Fruit fly (Drosophila melanogaster) whole organism, adult: ENCODE measurements around the gene CG34250.

Source experiments
- CG11617 ChIP-seq: fragments of 200-800 bp; sonication (Bioruptor generic); optimal IDR thresholded peaks from 2 replicates; lab custom pipeline; 2017; ENCODE audit warnings: mild to moderate bottlenecking, missing biosample characterization, missing genetic modification reagents, missing genetic modification characterization
- CG12768 ChIP-seq: fragments of 200-800 bp; sonication (Bioruptor generic); optimal IDR thresholded peaks from 2 replicates; lab custom pipeline; 2017; ENCODE audit warnings: missing biosample characterization, missing genetic modification characterization, mild to moderate bottlenecking, moderate library complexity, missing genetic modification reagents
- CG14711 ChIP-seq: fragments of 200-800 bp; sonication (Bioruptor generic); optimal IDR thresholded peaks from 2 replicates; lab custom pipeline; 2018; ENCODE audit warnings: missing biosample characterization, mild to moderate bottlenecking, missing genetic modification characterization, moderate library complexity
- CG33017 ChIP-seq: fragments of 200-800 bp; sonication (Bioruptor generic); optimal IDR thresholded peaks from 2 replicates; lab custom pipeline; 2018; ENCODE audit warnings: missing biosample characterization, mild to moderate bottlenecking, missing genetic modification characterization, moderate library complexity
- CG5204 ChIP-seq: fragments of 200-800 bp; sonication (Bioruptor generic); optimal IDR thresholded peaks from 2 replicates; lab custom pipeline; 2016; ENCODE audit warnings: missing biosample characterization, missing genetic modification characterization
- CG7045 ChIP-seq: fragments of 200-800 bp; sonication (Bioruptor generic); optimal IDR thresholded peaks from 2 replicates; lab custom pipeline; 2017; ENCODE audit warnings: missing biosample characterization, mild to moderate bottlenecking, missing genetic modification characterization
- CG7101 ChIP-seq: fragments of 200-800 bp; sonication (Bioruptor generic); optimal IDR thresholded peaks from 2 replicates; lab custom pipeline; 2018; ENCODE audit warnings: missing biosample characterization, mild to moderate bottlenecking, missing genetic modification characterization, moderate library complexity
- Clk ChIP-seq: fragments of 200-800 bp; sonication (Bioruptor generic); optimal IDR thresholded peaks from 2 replicates; lab custom pipeline; 2017; ENCODE audit warnings: missing biosample characterization, missing genetic modification characterization
- bab1 ChIP-seq: fragments of 200-800 bp; sonication (Bioruptor generic); optimal IDR thresholded peaks from 3 replicates; lab custom pipeline; 2019; ENCODE audit warnings: missing biosample characterization, mild to moderate bottlenecking, missing genetic modification characterization, moderate library complexity
- kay ChIP-seq: fragments of 200-800 bp; sonication (Bioruptor generic); peaks from one replicate; lab custom pipeline; 2016; ENCODE audit warnings: missing biosample characterization, missing genetic modification characterization, borderline replicate concordance
- pad ChIP-seq: fragments of 200-800 bp; sonication (Bioruptor generic); optimal IDR thresholded peaks from 3 replicates; lab custom pipeline; 2017; ENCODE audit warnings: missing biosample characterization, missing genetic modification characterization, mild to moderate bottlenecking, moderate library complexity, missing genetic modification reagents
- tj ChIP-seq: fragments of 200-800 bp; sonication (Bioruptor generic); optimal IDR thresholded peaks from 3 replicates; lab custom pipeline; 2017; ENCODE audit warnings: missing biosample characterization, mild to moderate bottlenecking, missing genetic modification characterization, moderate library complexity
- toe ChIP-seq: fragments of 200-800 bp; sonication (Bioruptor generic); optimal IDR thresholded peaks from 2 replicates; lab custom pipeline; 2016; ENCODE audit warnings: missing biosample characterization, missing genetic modification characterization

DNA sequence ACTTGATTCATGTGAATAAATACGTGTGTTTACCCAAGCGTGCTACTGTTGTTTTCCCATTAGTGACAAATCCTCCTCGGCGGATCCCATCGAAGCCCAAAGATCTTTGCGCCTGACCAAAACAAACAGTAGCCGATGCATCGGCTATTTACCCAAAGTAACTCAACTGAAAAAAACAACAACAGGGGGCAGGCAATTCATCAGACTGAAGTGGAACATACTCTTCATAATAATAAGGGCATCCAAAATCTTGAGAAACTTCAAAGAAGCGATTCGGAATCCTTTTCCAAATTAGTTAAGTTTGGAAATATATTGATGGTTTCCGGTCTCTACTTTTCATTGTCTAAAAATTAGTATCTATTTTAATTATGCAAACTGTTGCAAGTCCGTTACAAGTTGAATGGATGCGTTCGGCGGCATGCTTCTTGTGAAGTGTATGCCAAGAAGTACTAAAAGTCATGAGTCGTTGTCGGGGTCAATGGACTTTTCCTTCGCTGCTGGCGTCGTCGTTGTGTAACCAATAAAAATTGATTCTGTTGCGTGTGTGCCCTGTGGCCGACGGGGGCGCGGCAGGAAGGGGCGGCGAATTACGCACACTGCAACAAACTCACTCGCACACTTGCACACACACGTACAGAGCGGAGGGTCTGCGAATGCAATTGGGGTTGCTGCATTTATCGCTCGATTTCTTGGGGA lies 19.4 kb downstream of the CG34250 start:
- no peak for TF ChIP-seq Clk (GFP tag; lab: Kevin White, UChicago)
- no peak for TF ChIP-seq toe (GFP tag; lab: Kevin White, UChicago)
- TF ChIP-seq tj (GFP tag; lab: Kevin White, UChicago) = no peak
- no peak for TF ChIP-seq CG33017 (tag; lab: Kevin White, UChicago)
- no peak for TF ChIP-seq CG12768 (GFP tag; lab: Kevin White, UChicago)
- no peak for TF ChIP-seq pad (GFP tag; lab: Kevin White, UChicago)
- TF ChIP-seq CG5204 = no peak
- TF ChIP-seq bab1 (GFP tag; lab: Kevin White, UChicago) = no peak
- TF ChIP-seq CG7101 (tag; lab: Kevin White, UChicago) = no peak
- no peak for TF ChIP-seq CG7045 (GFP tag; lab: Kevin White, UChicago)
- no peak for TF ChIP-seq kay (GFP tag; lab: Kevin White, UChicago)
- no peak for TF ChIP-seq CG11617
- TF ChIP-seq CG14711 = no peak
